Worm (Caenorhabditis elegans): ENCODE results near the gene glo-3.

The glo-3 gene

ce11 chrX:10576410-10576809 lies 42.9 kb downstream of the glo-3 start:
- TF ChIP-seq unc-130 (tag; optimal IDR thresholded peaks at IDR 0.05) (no peak), efl-1 (optimal IDR thresholded peaks at IDR 0.05) (peak in 1 of 2 experiments; percentile 69), efl-1 (GFP tag; optimal IDR thresholded peaks at IDR 0.05 in 1 of 2) (peak; percentile 51 to 91), skn-1 (tag; optimal IDR thresholded peaks at IDR 0.05) (peak; percentile 80), pax-3 (tag; optimal IDR thresholded peaks at IDR 0.05) (no peak), sup-37 (GFP tag; optimal IDR thresholded peaks at IDR 0.05) (no peak), tbx-2 (tag; optimal IDR thresholded peaks at IDR 0.05) (no peak), pag-3 (tag; optimal IDR thresholded peaks at IDR 0.05; ENCODE audit: borderline replicate concordance, insufficient read depth) (peak; percentile 16), aha-1 (tag; optimal IDR thresholded peaks at IDR 0.05) (no peak), lin-14 (GFP tag; optimal IDR thresholded peaks at IDR 0.05) (peak; percentile 85), snpc-4 (tag; optimal IDR thresholded peaks at IDR 0.05) (peak; percentile 51), unc-98 (GFP tag; IDR thresholded peaks at IDR 0.05) (no peak), nhr-77 (tag; optimal IDR thresholded peaks at IDR 0.05) (peak; percentile 6), nhr-20 (tag; optimal IDR thresholded peaks at IDR 0.05) (peak; percentile 49), nhr-28 (tag; optimal IDR thresholded peaks at IDR 0.05) (no peak), ceh-88 (GFP tag; IDR thresholded peaks at IDR 0.05) (no peak), hlh-17 (GFP tag; optimal IDR thresholded peaks at IDR 0.05; ENCODE audit: borderline replicate concordance) (no peak), lin-13 (GFP tag; optimal IDR thresholded peaks at IDR 0.05) (peak; percentile 58), hpl-2 (GFP tag; optimal IDR thresholded peaks at IDR 0.05) (peak; percentile 55), xbp-1 (tag; optimal IDR thresholded peaks at IDR 0.05) (peak; percentile 60), fkh-10 (GFP tag; optimal IDR thresholded peaks at IDR 0.05) (no peak), mef-2 (tag; optimal IDR thresholded peaks at IDR 0.05) (no peak), lin-39 (tag; optimal IDR thresholded peaks at IDR 0.05) (no peak), egl-27 (tag; optimal IDR thresholded peaks at IDR 0.05) (no peak), efl-3 (GFP tag; optimal IDR thresholded peaks at IDR 0.05) (no peak), hlh-4 (tag; optimal IDR thresholded peaks at IDR 0.05) (no peak), nhr-84 (tag; optimal IDR thresholded peaks at IDR 0.05) (no peak), nhr-47 (tag; optimal IDR thresholded peaks at IDR 0.05) (peak; percentile 59), Y116A8C.19 (tag; optimal IDR thresholded peaks at IDR 0.05; ENCODE audit: borderline replicate concordance) (no peak), nhr-11 (tag; optimal IDR thresholded peaks at IDR 0.05) (no peak), lin-35 (GFP tag; optimal IDR thresholded peaks at IDR 0.05) (peak; percentile 36 to 78), nhr-90 (tag; optimal IDR thresholded peaks at IDR 0.05; ENCODE audit: poor library complexity) (peak; percentile 36), sox-4 (tag; optimal IDR thresholded peaks at IDR 0.05) (no peak), nhr-76 (tag; optimal IDR thresholded peaks at IDR 0.05) (no peak), unc-30 (tag; optimal IDR thresholded peaks at IDR 0.05) (no peak), blmp-1 (tag; optimal IDR thresholded peaks at IDR 0.05) (peak; percentile 63), grh-1 (GFP tag; IDR thresholded peaks at IDR 0.05) (no peak), snu-23 (GFP tag; optimal IDR thresholded peaks at IDR 0.05) (peak; percentile 69), mab-9 (GFP tag; IDR thresholded peaks at IDR 0.05) (no peak), aly-2 (tag; optimal IDR thresholded peaks at IDR 0.05) (no peak), alr-1 (tag; optimal IDR thresholded peaks at IDR 0.05; ENCODE audit: borderline replicate concordance) (no peak), pqm-1 (tag; optimal IDR thresholded peaks at IDR 0.05) (no peak), jun-1 (tag; optimal IDR thresholded peaks at IDR 0.05) (peak; percentile 79), lin-15B (tag; optimal IDR thresholded peaks at IDR 0.05) (peak; percentile 41), ztf-4 (tag; optimal IDR thresholded peaks at IDR 0.05) (no peak), ces-1 (GFP tag; optimal IDR thresholded peaks at IDR 0.05) (no peak), ets-5 (GFP tag; IDR thresholded peaks at IDR 0.05) (no peak), F16B12.6 (tag; optimal IDR thresholded peaks at IDR 0.05) (no peak), vab-15 (tag; optimal IDR thresholded peaks at IDR 0.05) (peak; percentile 52), swsn-7 (tag; optimal IDR thresholded peaks at IDR 0.05) (peak; percentile 48), ceh-90 (tag; optimal IDR thresholded peaks at IDR 0.05) (no peak), sptf-1 (tag; optimal IDR thresholded peaks at IDR 0.05) (no peak), ama-1 (optimal IDR thresholded peaks at IDR 0.05) (no peak), ceh-63 (GFP tag; optimal IDR thresholded peaks at IDR 0.05) (no peak), mdl-1 (tag; optimal IDR thresholded peaks at IDR 0.05) (peak in 1 of 2 experiments; percentile 12)

All from whole organism, L1 larva.